Worm (Caenorhabditis elegans) whole organism, midembryonic: ENCODE results near the gene H14N18.2.

Source experiments
- T22C8.4 ChIP-seq: fragments of 200-800 bp; sonication (Bioruptor generic); IDR thresholded peaks from 2 replicates; pipeline ENCODE4 v1.3.6; 2022; ENCODE audit warnings: missing genetic modification characterization, missing compliant biosample characterization
- cog-1 ChIP-seq: sonication (generic microtip); optimal IDR thresholded peaks from 2 replicates; lab custom pipeline; 2016; ENCODE audit warnings: missing genetic modification characterization, missing compliant biosample characterization
- flt-1 ChIP-seq: fragments of 200-800 bp; sonication (Bioruptor generic); IDR thresholded peaks from 2 replicates; pipeline ENCODE4 v1.3.6; 2022; ENCODE audit warnings: missing genetic modification characterization, missing compliant biosample characterization
- klf-2 ChIP-seq: fragments of 200-800 bp; sonication (Bioruptor generic); conservative IDR thresholded peaks from 2 replicates; pipeline ENCODE4 v1.3.6; 2022; ENCODE audit warnings: missing genetic modification reagents, missing genetic modification characterization, missing compliant biosample characterization
- med-1 ChIP-seq: sonication (generic microtip); optimal IDR thresholded peaks from 2 replicates; lab custom pipeline; 2017; ENCODE audit warnings: missing genetic modification characterization, mild to moderate bottlenecking, missing compliant biosample characterization, antibody characterized with exemption, missing genetic modification reagents; ENCODE audit not compliant: insufficient read depth
- ref-1 ChIP-seq: fragments of 200-800 bp; sonication (Bioruptor generic); conservative IDR thresholded peaks from 2 replicates; pipeline ENCODE4 v1.3.6; 2022; ENCODE audit warnings: missing genetic modification reagents, missing genetic modification characterization, missing compliant biosample characterization
- tab-1 ChIP-seq: fragments of 200-800 bp; sonication (Bioruptor generic); IDR thresholded peaks from 2 replicates; pipeline ENCODE4 v1.3.6; 2022; ENCODE audit warnings: missing genetic modification characterization, missing compliant biosample characterization
- ztf-23 ChIP-seq: fragments of 200-800 bp; sonication (Bioruptor generic); IDR thresholded peaks from 2 replicates; pipeline ENCODE4 v1.3.6; 2022; ENCODE audit warnings: missing genetic modification reagents, missing genetic modification characterization, missing compliant biosample characterization
- ztf-29 ChIP-seq: fragments of 200-800 bp; sonication (Bioruptor generic); IDR thresholded peaks from 2 replicates; pipeline ENCODE4 v1.3.6; 2022; ENCODE audit warnings: missing genetic modification reagents, missing genetic modification characterization, missing compliant biosample characterization

DNA sequence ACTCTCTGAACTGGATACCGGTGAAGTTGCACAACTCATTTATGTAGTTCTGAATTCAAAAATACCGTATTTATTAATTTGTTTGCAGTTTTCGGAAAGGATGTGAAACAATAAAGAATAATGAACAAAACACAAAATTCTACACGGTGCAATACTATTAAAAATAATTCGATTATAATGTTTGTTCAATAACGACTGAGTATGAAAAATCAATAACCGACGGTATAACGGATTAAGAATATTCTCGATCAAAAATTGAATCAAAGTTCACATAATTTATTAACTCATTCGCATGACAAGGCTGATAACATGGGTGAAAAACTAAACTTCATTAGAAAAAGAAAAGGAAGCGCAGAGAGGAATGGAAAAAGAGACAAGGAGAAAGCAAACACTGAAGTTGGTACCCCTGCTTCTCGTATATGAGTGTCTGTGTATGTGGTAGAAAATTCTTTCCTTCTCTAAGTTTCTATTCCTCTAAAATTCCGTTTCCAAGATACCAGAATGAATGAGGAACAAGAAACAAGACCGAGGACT is 42.5 kb downstream of the H14N18.2 start, which contains the start of gene nhr-143:
- TF ChIP-seq klf-2 (GFP tag; lab: Robert Waterston, UW): no peak
- TF ChIP-seq T22C8.4: no peak
- TF ChIP-seq cog-1 (tag; lab: Kevin White, UChicago): no peak
- TF ChIP-seq flt-1 (GFP tag; lab: Robert Waterston, UW): no peak
- no peak for TF ChIP-seq med-1 (GFP tag; lab: Kevin White, UChicago)
- no peak for TF ChIP-seq ztf-23 (GFP tag; lab: Robert Waterston, UW)
- no peak for TF ChIP-seq ref-1
- no peak for TF ChIP-seq ztf-29 (GFP tag; lab: Robert Waterston, UW)
- no peak for TF ChIP-seq tab-1
